Fruit fly (Drosophila melanogaster): ENCODE results near the gene Brd7-9.

Gene Brd7-9

DNA sequence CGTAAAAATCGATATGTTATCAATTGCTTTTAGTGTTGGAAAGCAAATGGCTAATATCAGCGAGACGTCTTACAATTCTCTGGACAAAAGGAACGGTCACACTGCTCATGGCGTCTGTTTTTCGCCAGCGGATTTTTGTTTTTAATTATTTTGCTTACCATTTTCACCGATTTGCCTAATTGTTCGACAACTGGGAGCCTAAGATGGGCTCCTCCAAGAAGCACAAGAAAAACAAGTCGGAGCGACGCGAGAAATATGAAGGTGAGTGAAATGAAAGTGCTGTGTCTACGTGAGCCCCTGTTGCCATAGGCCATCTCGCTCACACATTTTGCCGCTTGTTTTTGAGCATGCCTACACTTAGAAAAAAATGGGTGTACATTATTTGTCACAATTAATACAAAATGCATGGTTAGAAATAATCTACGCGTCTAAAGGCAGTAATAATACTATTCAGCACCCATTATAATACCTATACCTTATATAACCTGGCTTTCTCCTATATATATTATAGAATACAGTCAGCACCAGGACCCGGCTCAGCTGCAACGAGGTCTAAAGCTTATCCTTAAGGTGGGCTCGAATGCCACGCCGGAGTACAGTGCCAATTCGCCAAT, at the start of gene Brd7-9 (continued):
- TF ChIP-seq exex (tag; optimal IDR thresholded peaks at IDR 0.05) (no peak), YL-1 (GFP tag; optimal IDR thresholded peaks at IDR 0.05) (peak; percentile 88), BEAF-32 (GFP tag; optimal IDR thresholded peaks at IDR 0.05) (peak; percentile 51), slou (GFP tag; optimal IDR thresholded peaks at IDR 0.05) (peak; percentile 63), CG10321 (GFP tag; IDR thresholded peaks at IDR 0.05) (peak; percentile 63; the same call in 1 of the 2 replicates), Hr51 (GFP tag; optimal IDR thresholded peaks at IDR 0.05) (peak; percentile 25 to 81), tup (GFP tag; optimal IDR thresholded peaks at IDR 0.05) (peak; percentile 28), Abd-B (GFP tag; optimal IDR thresholded peaks at IDR 0.05) (no peak), crp (GFP tag; optimal IDR thresholded peaks at IDR 0.05) (no peak), CG11696 (GFP tag; IDR thresholded peaks at IDR 0.05) (peak; percentile 78), CG32532 (GFP tag; IDR thresholded peaks at IDR 0.05) (peak; percentile 91), CG18262 (tag; optimal IDR thresholded peaks at IDR 0.05) (peak; percentile 73), Nf-YA (GFP tag; IDR thresholded peaks at IDR 0.05) (peak; percentile 37; the same call in 1 of the 2 replicates), CG9215 (GFP tag; IDR thresholded peaks at IDR 0.05) (0 out of 2 replicates have a peak, but pooled peaks have one; percentile 22), CG8089 (GFP tag; optimal IDR thresholded peaks at IDR 0.05) (no peak), CG9727 (GFP tag; optimal IDR thresholded peaks at IDR 0.05) (peak; percentile 79), ATbp (GFP tag; optimal IDR thresholded peaks at IDR 0.05) (peak; percentile 79), grau (tag; optimal IDR thresholded peaks at IDR 0.05) (peak; percentile 62), ci (GFP tag; IDR thresholded peaks at IDR 0.05) (peak; percentile 92), CG6654 (GFP tag; optimal IDR thresholded peaks at IDR 0.05) (peak; percentile 18), Sry-δ (GFP tag; optimal IDR thresholded peaks at IDR 0.05) (peak; percentile 38), CG42726 (GFP tag; IDR thresholded peaks at IDR 0.05; ENCODE audit: partially characterized antibody) (no peak), Atf3 (GFP tag; optimal IDR thresholded peaks at IDR 0.05) (peak; percentile 28), tio (GFP tag; optimal IDR thresholded peaks at IDR 0.05) (peak; percentile 56), Blimp-1 (GFP tag; optimal IDR thresholded peaks at IDR 0.05) (peak; percentile 71), wdn (GFP tag; IDR thresholded peaks at IDR 0.05) (peak; percentile 70; the same call in 1 of the 2 replicates), Dll (GFP tag; IDR thresholded peaks at IDR 0.05; ENCODE audit: partially characterized antibody) (peak; percentile 69), CG8765 (GFP tag; IDR thresholded peaks at IDR 0.05) (peak; percentile 45; the same call in 1 of the 2 replicates), fd102C (GFP tag; optimal IDR thresholded peaks at IDR 0.05) (no peak), Deaf1 (tag; optimal IDR thresholded peaks at IDR 0.05) (peak; percentile 8), lilli (GFP tag; optimal IDR thresholded peaks at IDR 0.05) (peak; percentile 73), CG16815 (GFP tag; optimal IDR thresholded peaks at IDR 0.05) (peak; percentile 3), CG2202 (tag; optimal IDR thresholded peaks at IDR 0.05) (peak; percentile 55), gfzf (GFP tag; optimal IDR thresholded peaks at IDR 0.05) (peak; percentile 71), HLH4C (GFP tag; IDR thresholded peaks at IDR 0.05; ENCODE audit: partially characterized antibody) (no peak; the same call in 2 of the 3 replicates), hb (GFP tag; IDR thresholded peaks at IDR 0.05; ENCODE audit: partially characterized antibody) (no peak), sens (GFP tag) (peak; percentile 94), gem (tag; optimal IDR thresholded peaks at IDR 0.05) (peak; percentile 81), trem (tag; optimal IDR thresholded peaks at IDR 0.05) (peak; percentile 27), Dfd (GFP tag; optimal IDR thresholded peaks at IDR 0.05) (no peak), CG12219 (GFP tag; optimal IDR thresholded peaks at IDR 0.05) (peak; percentile 81), CG7839 (tag; optimal IDR thresholded peaks at IDR 0.05) (peak; percentile 78), peb (GFP tag; IDR thresholded peaks at IDR 0.05) (no peak), NFAT (GFP tag; IDR thresholded peaks at IDR 0.05) (peak; percentile 84), zf30C (GFP tag; optimal IDR thresholded peaks at IDR 0.05) (peak; percentile 87), CG15073 (GFP tag; optimal IDR thresholded peaks at IDR 0.05) (no peak), Atf6 (GFP tag; IDR thresholded peaks at IDR 0.05) (peak; percentile 86), jing (GFP tag; optimal IDR thresholded peaks at IDR 0.05) (peak; percentile 28)
